Fruit fly (Drosophila melanogaster) whole organism, pupa: ENCODE measurements around the gene CG34448.

Experiments
- CG13204 ChIP-seq: fragments of 200-800 bp; sonication (Bioruptor generic); optimal IDR thresholded peaks from 2 replicates; lab custom pipeline; 2018; ENCODE audit warnings: missing biosample characterization, mild to moderate bottlenecking, missing genetic modification characterization, moderate library complexity
- CG15710 ChIP-seq: fragments of 200-800 bp; sonication (Bioruptor generic); optimal IDR thresholded peaks from 2 replicates; lab custom pipeline; 2018; ENCODE audit warnings: missing biosample characterization, mild to moderate bottlenecking, missing genetic modification characterization, moderate library complexity
- CG17806 ChIP-seq: fragments of 200-800 bp; sonication (Bioruptor generic); optimal IDR thresholded peaks from 2 replicates; lab custom pipeline; 2018; ENCODE audit warnings: missing biosample characterization, mild to moderate bottlenecking, missing genetic modification characterization, moderate library complexity
- CG32121 ChIP-seq: fragments of 200-800 bp; sonication (Bioruptor generic); IDR thresholded peaks from 2 replicates; pipeline ENCODE4 v1.3.6; 2022; ENCODE audit warnings: missing biosample characterization, missing genetic modification characterization
- CG4496 ChIP-seq: fragments of 200-800 bp; sonication (Bioruptor generic); IDR thresholded peaks from 3 replicates; pipeline ENCODE4 v1.3.6; 2022; ENCODE audit warnings: missing biosample characterization, missing genetic modification characterization
- CG8159 ChIP-seq: fragments of 200-800 bp; sonication (Bioruptor generic); optimal IDR thresholded peaks from 3 replicates; lab custom pipeline; 2018; ENCODE audit warnings: missing biosample characterization, mild to moderate bottlenecking, missing genetic modification characterization, moderate library complexity
- CG8301 ChIP-seq: fragments of 200-800 bp; sonication (Bioruptor generic); optimal IDR thresholded peaks from 2 replicates; lab custom pipeline; 2018; ENCODE audit warnings: missing biosample characterization, mild to moderate bottlenecking, missing genetic modification characterization
- CG9948 ChIP-seq: fragments of 200-800 bp; sonication (Bioruptor generic); optimal IDR thresholded peaks from 2 replicates; lab custom pipeline; 2018; ENCODE audit warnings: missing biosample characterization, mild to moderate bottlenecking, missing genetic modification characterization, moderate library complexity
- Ets98B ChIP-seq: fragments of 200-800 bp; sonication (Bioruptor generic); IDR thresholded peaks from 2 replicates; pipeline ENCODE4 v1.3.6; 2022; ENCODE audit warnings: missing biosample characterization, missing genetic modification characterization
- Pif1A ChIP-seq: fragments of 200-800 bp; sonication (Bioruptor generic); optimal IDR thresholded peaks from 3 replicates; lab custom pipeline; 2016; ENCODE audit warnings: missing biosample characterization, missing genetic modification characterization
- Pif1B ChIP-seq: fragments of 200-800 bp; sonication (Bioruptor generic); optimal IDR thresholded peaks from 3 replicates; lab custom pipeline; 2016; ENCODE audit warnings: missing biosample characterization, missing genetic modification characterization
- Snoo ChIP-seq: fragments of 200-800 bp; sonication (Bioruptor generic); optimal IDR thresholded peaks from 3 replicates; lab custom pipeline; 2017; ENCODE audit warnings: missing biosample characterization, mild to moderate bottlenecking, missing genetic modification characterization, inconsistent platforms
- fd96Ca ChIP-seq: fragments of 200-800 bp; sonication (Bioruptor generic); IDR thresholded peaks from 3 replicates; pipeline ENCODE4 v1.3.6; 2022; ENCODE audit warnings: missing biosample characterization, missing genetic modification characterization

DNA sequence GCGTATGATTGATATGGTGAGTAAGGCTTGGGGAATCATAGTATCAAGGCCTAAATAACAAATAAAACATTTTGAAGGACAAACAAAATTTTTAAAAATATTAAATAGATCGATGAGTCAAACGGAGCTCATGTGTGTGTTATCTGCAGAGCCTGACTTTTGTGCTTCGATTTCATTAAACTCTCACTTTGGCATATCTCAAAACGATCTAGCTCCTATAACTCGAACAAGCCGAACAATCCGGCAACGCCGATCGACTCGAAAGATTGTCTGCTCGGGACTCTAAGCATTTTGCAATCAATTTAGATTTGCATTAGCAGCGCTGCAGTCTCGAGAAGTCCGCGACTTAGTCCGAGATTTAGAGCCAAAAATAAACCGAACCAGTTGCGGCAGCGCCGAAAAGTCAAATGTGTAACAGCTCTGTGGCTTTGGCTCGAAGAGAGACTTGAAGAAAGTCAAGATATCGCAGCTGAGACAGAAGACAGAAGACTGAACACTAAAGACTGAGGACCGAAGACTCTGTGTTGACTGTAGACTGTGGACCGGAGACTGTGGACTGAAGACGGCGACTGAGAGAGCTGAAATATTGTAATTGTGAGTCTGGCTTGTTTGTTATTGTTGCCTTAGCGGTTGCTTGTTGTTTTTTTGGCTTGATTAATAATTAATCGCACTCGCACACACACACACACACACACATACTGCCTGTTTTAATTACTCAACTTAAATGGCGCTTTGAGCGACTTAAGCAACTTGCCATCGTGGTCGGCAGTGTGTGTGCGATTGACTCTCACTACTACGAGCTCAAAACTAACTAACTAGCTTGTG lies 9.8 kb upstream of the CG34448 start:
- TF ChIP-seq fd96Ca (GFP tag; lab: Robert Waterston, UW): no peak; the same call in 2 of the 3 replicates
- no peak for TF ChIP-seq CG32121 (GFP tag; lab: Robert Waterston, UW)
- TF ChIP-seq CG9948 (tag; lab: Kevin White, UChicago): no peak
- TF ChIP-seq Ets98B (GFP tag; lab: Robert Waterston, UW): no peak
- TF ChIP-seq CG8159 (tag; lab: Kevin White, UChicago): no peak
- no peak for TF ChIP-seq CG4496 (GFP tag; lab: Robert Waterston, UW)
- TF ChIP-seq CG8301 (tag; lab: Kevin White, UChicago): peak; percentile 46
- TF ChIP-seq Pif1A (GFP tag; lab: Kevin White, UChicago): no peak
- TF ChIP-seq CG15710 (tag; lab: Kevin White, UChicago): no peak
- TF ChIP-seq Pif1B: no peak
- no peak for TF ChIP-seq CG17806
- TF ChIP-seq CG13204 (GFP tag; lab: Kevin White, UChicago): no peak
- no peak for TF ChIP-seq Snoo (tag; lab: Kevin White, UChicago)
